Worm (Caenorhabditis elegans) whole organism, L3 larva: ENCODE measurements around the gene bcf-1.

Source experiments
- ceh-28 ChIP-seq: fragments of 150-350 bp; optimal IDR thresholded peaks from 2 replicates; lab custom pipeline; 2014; ENCODE audit warnings: missing biosample characterization, missing genetic modification reagents, missing genetic modification characterization
- ceh-82 ChIP-seq: fragments of 150-350 bp; optimal IDR thresholded peaks from 2 replicates; lab custom pipeline; 2014; ENCODE audit warnings: missing biosample characterization, missing genetic modification characterization
- ceh-9 ChIP-seq: sonication (generic microtip); optimal IDR thresholded peaks from 2 replicates; lab custom pipeline; 2018; ENCODE audit warnings: missing biosample characterization, missing genetic modification characterization
- egl-5 ChIP-seq: fragments of 150-350 bp; optimal IDR thresholded peaks from 2 replicates; lab custom pipeline; 2017; ENCODE audit warnings: missing biosample characterization, missing genetic modification reagents, missing genetic modification characterization, inconsistent platforms
- elt-1 ChIP-seq: fragments of 150-350 bp; optimal IDR thresholded peaks from 2 replicates; lab custom pipeline; 2014; ENCODE audit warnings: missing biosample characterization, missing genetic modification characterization
- elt-3 ChIP-seq, 3 experiments: fragments of 150-350 bp in 1 of 3; sonication (generic microtip) in 2 of 3; optimal IDR thresholded peaks; 2 replicates in 2 of 3; 4 replicates in 1 of 3; lab custom pipeline; 2014 to 2017; ENCODE audit warnings: missing biosample characterization in 3 of 3, missing genetic modification characterization in 3 of 3
- jun-1 ChIP-seq: fragments of 150-350 bp; optimal IDR thresholded peaks from 2 replicates; lab custom pipeline; 2014; ENCODE audit warnings: missing biosample characterization, missing genetic modification reagents, missing genetic modification characterization
- lin-39 ChIP-seq: fragments of 150-350 bp; optimal IDR thresholded peaks from 2 replicates; lab custom pipeline; 2018; ENCODE audit warnings: missing biosample characterization, missing genetic modification reagents, missing genetic modification characterization
- lsy-12 ChIP-seq: sonication (generic microtip); optimal IDR thresholded peaks from 2 replicates; lab custom pipeline; 2016; ENCODE audit warnings: mild to moderate bottlenecking, missing genetic modification characterization, missing compliant biosample characterization
- mdl-1 ChIP-seq: fragments of 150-350 bp; optimal IDR thresholded peaks from 2 replicates; lab custom pipeline; 2014; ENCODE audit warnings: missing biosample characterization, missing genetic modification characterization
- mml-1 ChIP-seq: fragments of 150-350 bp; sonication (generic microtip); optimal IDR thresholded peaks from 3 replicates; lab custom pipeline; 2014; ENCODE audit warnings: missing biosample characterization, missing genetic modification characterization
- nfya-1 ChIP-seq: sonication (generic microtip); optimal IDR thresholded peaks from 2 replicates; lab custom pipeline; 2017; ENCODE audit warnings: missing genetic modification characterization, mild to moderate bottlenecking, missing compliant biosample characterization, antibody characterized with exemption, moderate library complexity; ENCODE audit not compliant: insufficient read depth
- nhr-23 ChIP-seq: fragments of 150-350 bp; optimal IDR thresholded peaks from 2 replicates; lab custom pipeline; 2014; ENCODE audit warnings: missing biosample characterization, missing genetic modification reagents, missing genetic modification characterization
- nhr-25 ChIP-seq: sonication (generic microtip); optimal IDR thresholded peaks from 2 replicates; lab custom pipeline; 2017; ENCODE audit warnings: missing biosample characterization, missing genetic modification characterization
- nhr-28 ChIP-seq: fragments of 150-350 bp; optimal IDR thresholded peaks from 2 replicates; lab custom pipeline; 2014; ENCODE audit warnings: missing biosample characterization, missing genetic modification characterization
- nhr-43 ChIP-seq: sonication (generic microtip); optimal IDR thresholded peaks from 2 replicates; lab custom pipeline; 2016; ENCODE audit warnings: mild to moderate bottlenecking, missing genetic modification characterization, missing compliant biosample characterization; ENCODE audit not compliant: poor library complexity, severe bottlenecking
- nhr-67 ChIP-seq: fragments of 150-350 bp; optimal IDR thresholded peaks from 2 replicates; lab custom pipeline; 2014; ENCODE audit warnings: missing biosample characterization, missing genetic modification characterization
- pqm-1 ChIP-seq: fragments of 150-350 bp; optimal IDR thresholded peaks from 2 replicates; lab custom pipeline; 2017; ENCODE audit warnings: missing biosample characterization, missing genetic modification characterization, inconsistent platforms
- skn-1 ChIP-seq: fragments of 150-350 bp; optimal IDR thresholded peaks from 2 replicates; lab custom pipeline; 2014; ENCODE audit warnings: missing biosample characterization, missing genetic modification characterization
- snpc-4 ChIP-seq: fragments of 150-350 bp; optimal IDR thresholded peaks from 2 replicates; lab custom pipeline; 2014; ENCODE audit warnings: missing biosample characterization, missing genetic modification characterization
- tbx-2 ChIP-seq: sonication (generic microtip); optimal IDR thresholded peaks from 2 replicates; lab custom pipeline; 2016; ENCODE audit warnings: mild to moderate bottlenecking, missing genetic modification characterization, missing compliant biosample characterization
- unc-62 ChIP-seq: fragments of 150-350 bp; sonication (generic microtip); optimal IDR thresholded peaks from 4 replicates; lab custom pipeline; 2014; ENCODE audit warnings: missing biosample characterization, missing genetic modification reagents, missing genetic modification characterization
- zag-1 ChIP-seq: fragments of 150-350 bp; optimal IDR thresholded peaks from 2 replicates; lab custom pipeline; 2014; ENCODE audit warnings: missing biosample characterization, missing genetic modification characterization

Gene bcf-1

DNA sequence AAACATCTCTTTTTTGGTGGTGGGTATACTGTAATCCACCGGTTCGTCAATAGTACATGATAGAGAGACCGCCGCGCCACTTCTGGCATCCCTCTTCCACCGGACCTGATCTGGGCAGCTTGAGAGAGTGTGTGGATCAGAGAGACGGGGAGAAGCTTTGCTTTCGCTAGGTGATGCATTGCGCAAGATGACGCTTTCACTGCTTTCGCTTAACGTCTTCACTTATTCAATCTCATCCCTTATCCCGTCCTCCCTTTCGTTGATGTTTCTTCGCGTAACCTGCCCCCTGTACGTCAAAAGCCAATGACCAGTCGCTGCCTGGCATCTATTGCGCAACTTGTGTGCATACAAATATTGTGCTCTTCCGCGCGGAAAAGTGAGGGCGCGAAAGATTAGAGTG lies 54.4 kb downstream of the bcf-1 start:
- TF ChIP-seq tbx-2 (tag; lab: Kevin White, UChicago) (peak; percentile 51), jun-1 (tag; lab: Kevin White, UChicago) (no peak), pqm-1 (tag; lab: Kevin White, UChicago) (no peak), nhr-43 (tag; lab: Kevin White, UChicago) (peak; percentile 95), egl-5 (tag; lab: Kevin White, UChicago) (no peak), ceh-9 (tag; lab: Kevin White, UChicago) (no peak), nhr-23 (tag; lab: Kevin White, UChicago) (peak; percentile 76), skn-1 (tag; lab: Kevin White, UChicago) (no peak), mdl-1 (tag; lab: Kevin White, UChicago) (no peak), nfya-1 (tag; lab: Kevin White, UChicago) (peak; percentile 37), nhr-25 (tag; lab: Kevin White, UChicago) (peak; percentile 96), nhr-67 (tag; lab: Kevin White, UChicago) (no peak), elt-1 (tag; lab: Kevin White, UChicago) (no peak), elt-3 (tag; optimal IDR thresholded peaks at IDR 0.05; lab: Kevin White, UChicago) (peak in 1 of 3 experiments; percentile 28)

ce11 chrV:6353182-6353780 lies 55.3 kb downstream of the bcf-1 start:
- TF ChIP-seq snpc-4 (tag; lab: Kevin White, UChicago) (no peak), jun-1 (tag; lab: Kevin White, UChicago) (no peak), mdl-1 (tag; lab: Kevin White, UChicago) (no peak), nhr-25 (tag; lab: Kevin White, UChicago) (peak; percentile 79), lsy-12 (tag; lab: Kevin White, UChicago) (no peak), pqm-1 (tag; lab: Kevin White, UChicago) (no peak), nhr-28 (tag; lab: Kevin White, UChicago) (no peak), ceh-82 (tag; lab: Kevin White, UChicago) (no peak), zag-1 (no peak), unc-62 (no peak), elt-1 (tag; lab: Kevin White, UChicago) (peak; percentile 4), ceh-9 (tag; lab: Kevin White, UChicago) (no peak)

ce11 chrV:6352350-6352749 lies 56.2 kb downstream of the bcf-1 start:
- TF ChIP-seq nfya-1 (tag; lab: Kevin White, UChicago) = peak; percentile 32
- no peak for TF ChIP-seq mml-1 (tag; lab: Kevin White, UChicago)
- peak; percentile 35 for TF ChIP-seq nhr-43 (tag; lab: Kevin White, UChicago)
- TF ChIP-seq elt-3 (tag; optimal IDR thresholded peaks at IDR 0.05; lab: Kevin White, UChicago) = peak in 1 of 3 experiments; percentile 2
- TF ChIP-seq nhr-23 (tag; lab: Kevin White, UChicago) = peak; percentile 41
- no peak for TF ChIP-seq jun-1 (tag; lab: Kevin White, UChicago)
- no peak for TF ChIP-seq ceh-28 (tag; lab: Kevin White, UChicago)
- peak; percentile 82 for TF ChIP-seq nhr-25 (tag; lab: Kevin White, UChicago)
- peak; percentile 50 for TF ChIP-seq elt-1 (tag; lab: Kevin White, UChicago)
- TF ChIP-seq lin-39 (tag; lab: Kevin White, UChicago) = no peak
- TF ChIP-seq, all 47 proteins: peak for 6
